Worm (Caenorhabditis elegans): ENCODE results near the gene F49C12.9.

- TF ChIP-seq nhr-77 (tag; optimal IDR thresholded peaks at IDR 0.05) (no peak), unc-62 (GFP tag; optimal IDR thresholded peaks at IDR 0.05) (no peak), nhr-129 (tag; optimal IDR thresholded peaks at IDR 0.05) (no peak), egl-27 (tag; optimal IDR thresholded peaks at IDR 0.05) (no peak), alr-1 (tag; optimal IDR thresholded peaks at IDR 0.05) (no peak)
Observed at ce11 chrIV:9336538-9337090, 20.6 kb upstream of the F49C12.9 start, which contains the start of gene T20D3.5.
